Worm (Caenorhabditis elegans) whole organism, dauer: ENCODE measurements around the gene Y37E11B.7.
"Not testable (repeated sequence)": the region's sequence is repeated elsewhere in the genome, so short reads cannot be mapped to it uniquely, and the experiment has no call there.

Experiments
- unc-62 ChIP-seq: sonication (generic microtip); optimal IDR thresholded peaks from 2 replicates; lab custom pipeline; 2017; ENCODE audit warnings: missing biosample characterization, missing genetic modification reagents, missing genetic modification characterization

Y37E11B.7 gene

DNA sequence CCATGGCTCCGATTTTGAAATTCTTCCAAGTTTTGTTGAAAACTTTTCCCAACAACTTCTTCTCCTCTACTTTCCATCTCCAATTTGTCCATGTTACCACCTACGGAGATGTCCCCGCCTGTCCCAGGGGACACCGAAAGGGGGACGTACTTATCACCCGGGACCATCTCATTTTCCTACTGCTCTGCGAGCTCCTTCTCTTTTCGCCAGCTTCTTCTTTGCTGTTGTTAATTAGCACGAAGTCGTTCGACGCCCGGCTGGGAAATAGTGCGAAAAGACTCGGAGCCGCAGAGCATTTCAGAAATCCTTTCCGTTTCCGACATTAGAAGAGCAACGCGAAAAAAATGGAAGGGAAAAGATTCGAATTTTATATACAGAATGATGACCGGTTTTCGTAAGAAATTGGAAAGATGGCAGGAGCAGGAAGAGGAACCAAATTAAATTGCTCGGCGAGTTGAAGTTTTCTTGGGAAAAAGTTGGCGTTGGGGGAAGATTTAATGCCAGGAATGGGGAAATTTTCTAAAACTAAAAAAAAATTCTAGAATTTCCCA, 21.9 kb upstream of the Y37E11B.7 start:
- no peak for TF ChIP-seq unc-62 (GFP tag; lab: Kevin White, UChicago)

DNA sequence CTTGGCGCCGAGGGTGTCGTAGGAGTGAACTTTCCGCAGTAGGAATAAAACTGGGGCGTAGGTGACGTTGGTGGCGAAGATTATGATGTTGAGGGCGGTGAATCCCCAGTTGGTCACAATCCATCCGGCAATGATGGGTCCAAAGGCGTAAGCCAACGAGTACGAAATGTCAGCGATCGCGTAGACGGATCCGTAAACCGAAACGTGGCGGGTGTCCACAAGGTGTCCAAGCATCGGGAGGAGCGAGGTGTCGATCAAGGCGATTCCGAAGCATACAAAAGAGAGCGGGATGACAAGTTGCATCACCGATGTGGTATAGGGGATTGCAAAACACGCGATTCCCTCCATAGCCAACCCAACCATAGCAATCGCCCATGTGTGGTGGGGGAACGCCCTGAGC, 18.8 kb upstream of the Y37E11B.7 start:
- TF ChIP-seq unc-62 (GFP tag; lab: Kevin White, UChicago): no peak

DNA sequence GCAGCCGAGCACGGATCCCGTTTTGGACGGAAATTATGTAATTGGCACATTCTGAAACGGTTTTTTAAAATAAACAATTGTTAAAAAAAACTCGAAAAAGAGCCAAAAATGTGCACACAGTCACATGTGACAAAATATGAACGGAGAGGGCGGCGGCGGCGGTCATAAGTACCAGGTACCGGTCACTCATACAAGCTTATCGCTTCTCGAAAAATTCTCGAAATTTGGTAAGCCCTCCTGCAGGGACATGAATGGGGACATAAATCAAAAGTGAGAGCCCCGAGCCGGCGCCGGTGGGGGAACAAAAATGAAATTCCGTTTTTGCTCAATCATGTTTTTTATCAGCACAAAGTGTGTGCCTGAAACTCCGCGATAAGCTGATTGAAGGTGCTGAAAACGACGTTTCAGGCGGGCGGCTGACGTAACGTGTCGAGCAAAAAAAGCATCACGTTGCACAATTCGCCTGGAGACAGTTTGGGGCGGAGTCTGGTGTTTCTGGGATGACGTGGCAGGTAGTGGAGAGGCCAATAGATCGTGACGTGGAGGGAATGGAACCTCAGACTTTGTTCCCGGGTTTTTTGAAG, 13.2 kb upstream of the Y37E11B.7 start, which contains the start of gene ltah-1.2:
TSS of gene ltah-1.2 (minus strand) at position 51 of the 584 bp plus-strand sequence.
- no peak for TF ChIP-seq unc-62 (GFP tag; lab: Kevin White, UChicago)

DNA sequence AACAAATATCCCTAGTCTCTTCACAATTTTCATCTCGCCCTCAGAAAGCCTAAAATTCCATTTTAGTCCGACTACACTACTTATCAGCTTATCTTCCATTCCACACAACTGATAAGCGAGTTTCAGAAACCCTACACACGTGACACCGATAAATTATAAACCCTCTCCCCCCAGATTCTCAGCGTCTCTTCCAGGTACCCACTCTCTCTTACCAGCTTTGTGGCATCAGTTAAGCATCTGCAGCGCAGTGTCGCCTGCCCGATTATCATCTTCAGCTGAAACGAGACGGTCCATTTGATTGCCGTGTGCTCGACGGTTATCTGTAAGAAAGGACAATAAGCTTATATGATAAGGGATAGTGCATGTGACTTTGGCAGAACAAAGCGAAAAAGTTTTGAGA, 11.9 kb upstream of the Y37E11B.7 start:
- TF ChIP-seq unc-62 (GFP tag; lab: Kevin White, UChicago): no peak

DNA sequence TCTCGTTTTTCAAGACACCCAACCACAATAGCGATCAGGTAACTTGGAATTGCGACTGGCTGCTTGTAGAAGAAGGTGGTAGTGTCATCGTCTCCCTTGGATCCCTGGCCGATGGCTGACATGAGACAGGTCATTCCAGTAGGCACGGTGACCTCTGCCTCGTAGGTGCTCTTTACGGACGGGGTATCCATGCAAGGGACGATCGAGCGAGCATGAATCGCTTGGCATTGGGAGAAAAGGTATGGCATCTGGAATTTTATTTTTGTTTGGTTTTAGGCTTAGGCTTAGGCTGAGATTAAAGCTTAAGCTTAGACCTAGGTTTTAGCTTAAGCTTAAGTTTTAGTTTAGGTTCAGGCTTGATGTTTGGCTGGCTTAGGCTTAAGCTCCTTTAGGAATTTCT, 11.0 kb upstream of the Y37E11B.7 start:
- no peak for TF ChIP-seq unc-62 (GFP tag; lab: Kevin White, UChicago)

DNA sequence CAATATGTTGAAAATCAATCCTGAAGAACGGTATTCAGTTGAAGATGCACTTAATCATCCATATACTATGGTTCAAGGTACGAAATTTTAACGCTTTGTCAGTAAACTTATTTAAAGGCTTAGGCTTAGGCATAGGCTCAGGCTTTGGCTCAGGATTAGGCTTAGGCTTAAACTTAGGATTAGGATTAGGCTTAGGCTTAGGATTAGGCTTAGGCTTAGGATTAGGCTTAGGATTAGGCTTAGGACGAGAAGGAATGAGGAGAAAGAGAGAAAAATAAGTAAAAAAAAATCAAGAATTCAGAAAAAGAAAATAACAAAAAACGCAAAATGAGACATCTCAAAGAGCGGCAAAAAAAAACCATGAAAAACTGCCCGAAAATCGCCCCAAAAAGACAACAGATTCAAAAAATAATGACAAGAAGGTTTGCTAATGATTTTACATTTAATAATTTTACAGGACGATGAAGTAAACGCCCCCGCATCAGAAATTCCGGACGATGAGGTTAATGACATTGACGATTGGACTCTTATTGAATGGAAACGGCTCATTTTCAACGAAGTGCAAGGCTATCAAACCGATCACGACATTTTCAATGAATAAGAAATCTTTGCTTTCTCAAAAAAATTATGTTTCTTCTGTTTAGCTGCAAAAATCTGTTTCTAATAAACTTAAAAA, 8.7 kb upstream of the Y37E11B.7 start:
- TF ChIP-seq unc-62 (GFP tag; lab: Kevin White, UChicago): no peak

DNA sequence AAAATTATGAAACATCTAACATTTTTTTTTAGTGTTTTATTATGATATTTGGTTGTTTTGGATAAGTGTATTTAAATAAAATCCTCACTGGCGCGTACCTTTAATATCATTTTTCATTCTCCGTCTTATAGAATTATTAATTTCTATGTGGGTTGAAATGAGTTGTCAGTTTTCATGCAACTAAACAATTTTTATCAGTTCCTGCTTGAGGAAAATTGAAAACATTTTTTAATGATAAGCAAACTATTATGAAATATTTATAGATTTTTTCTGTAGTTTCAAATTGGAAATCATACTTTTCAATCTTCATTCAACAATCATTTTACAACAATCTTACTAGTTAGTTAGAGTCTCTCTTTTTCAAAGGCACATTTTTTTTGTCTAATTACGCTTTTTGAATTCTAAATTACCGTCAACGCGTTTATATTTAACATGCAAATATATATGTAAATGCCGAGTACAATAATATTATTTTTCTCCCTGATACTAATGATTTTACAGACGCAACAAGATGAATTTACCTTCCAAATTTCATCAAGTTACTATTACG, 6.4 kb upstream of the Y37E11B.7 start, which contains the start of the genes Y37E11B.10 and kgb-2:
TSS of gene Y37E11B.10 (minus strand) at position 182 of the 550 bp plus-strand sequence.
TSS of gene kgb-2 (plus strand) at position 500 of the 550 bp plus-strand sequence.
- no peak for TF ChIP-seq unc-62 (GFP tag; lab: Kevin White, UChicago)

DNA sequence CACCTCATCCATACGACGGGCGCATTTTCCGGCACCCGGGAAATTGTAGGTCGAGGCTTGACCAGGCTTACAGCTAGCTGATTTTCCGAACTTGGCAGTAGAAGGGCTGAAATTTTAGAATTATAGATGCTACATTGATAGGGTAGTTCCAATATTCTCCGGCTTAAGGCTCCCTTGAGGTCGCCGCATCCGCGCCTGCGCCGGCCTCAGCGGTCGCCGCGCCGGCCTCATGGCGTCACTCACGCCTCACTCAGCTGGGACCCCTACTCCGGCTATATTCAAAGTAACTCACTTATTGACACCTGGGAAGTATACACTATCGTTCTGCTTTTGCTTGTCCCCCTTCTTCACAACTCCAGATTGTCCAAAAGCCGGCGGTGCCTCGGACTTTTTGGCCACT, 4.1 kb upstream of the Y37E11B.7 start:
- TF ChIP-seq unc-62 (GFP tag; lab: Kevin White, UChicago): no peak

DNA sequence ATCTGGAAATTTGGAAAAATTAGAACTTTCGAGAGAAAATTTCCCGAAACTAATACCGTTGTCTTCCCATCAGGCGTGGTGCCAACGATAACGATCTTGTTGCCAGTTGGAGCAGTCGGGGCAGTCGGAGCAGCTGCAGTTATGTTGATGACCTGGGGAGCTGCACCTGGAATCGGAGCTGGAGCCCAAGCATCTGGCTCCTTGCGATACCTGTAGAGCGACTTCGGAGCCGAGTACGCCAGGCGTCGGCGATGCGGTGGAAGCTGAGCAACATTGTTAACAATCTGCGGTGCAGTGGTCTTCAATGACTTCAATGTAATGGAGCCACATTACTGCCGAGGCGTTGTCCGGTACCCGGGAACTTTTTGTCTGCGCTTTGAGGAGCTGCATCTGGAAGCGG, 1.9 kb upstream of the Y37E11B.7 start:
- TF ChIP-seq unc-62 (GFP tag; lab: Kevin White, UChicago): no peak

DNA sequence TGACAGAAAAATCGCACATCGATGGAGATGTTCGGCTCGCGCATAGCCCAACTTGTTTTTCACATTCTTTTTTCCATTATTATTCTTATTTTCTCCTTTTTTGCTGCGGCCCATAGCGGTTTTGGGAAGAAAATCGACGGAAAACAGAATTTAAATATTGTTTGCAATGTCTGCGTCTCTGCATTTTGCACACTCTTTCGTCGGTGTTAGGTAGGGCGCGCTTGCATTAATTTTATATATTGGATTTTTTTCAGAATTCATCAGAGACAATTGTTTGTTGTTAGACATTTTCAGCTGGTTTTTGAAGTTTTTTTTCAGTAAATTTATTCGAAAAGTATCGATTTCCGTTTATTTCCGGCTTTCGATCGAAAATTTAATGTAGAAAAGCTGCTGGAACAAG, 838 bp downstream of the Y37E11B.7 start, which contains the start of gene Y37E11B.6:
TSS of gene Y37E11B.6 (minus strand) at position 181 of the 400 bp plus-strand sequence.
- no peak for TF ChIP-seq unc-62 (GFP tag; lab: Kevin White, UChicago)

DNA sequence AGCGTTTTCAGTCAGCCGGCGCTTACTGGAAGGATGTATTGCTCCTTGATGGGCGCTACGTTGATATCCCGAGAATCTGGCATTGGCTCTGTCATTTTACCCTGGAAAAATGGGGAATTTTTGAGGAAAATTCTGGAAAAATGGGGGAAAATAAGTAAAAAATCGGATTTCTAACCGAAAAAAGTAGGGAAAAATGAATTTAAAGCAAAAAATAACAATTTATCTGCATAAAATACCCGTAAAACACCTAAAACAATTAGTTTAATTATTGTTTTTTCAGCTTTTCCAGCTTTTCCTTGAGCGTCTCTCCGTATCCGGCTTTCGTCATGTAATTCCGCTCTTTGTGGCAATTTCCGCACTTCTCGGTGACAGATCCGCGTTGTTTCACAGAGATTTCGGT, 1.5 kb downstream of the Y37E11B.7 start, which contains the start of gene Y37E11B.5:
TSS of gene Y37E11B.5 (minus strand) at position 101 of the 400 bp plus-strand sequence.
- no peak for TF ChIP-seq unc-62 (GFP tag; lab: Kevin White, UChicago)

DNA sequence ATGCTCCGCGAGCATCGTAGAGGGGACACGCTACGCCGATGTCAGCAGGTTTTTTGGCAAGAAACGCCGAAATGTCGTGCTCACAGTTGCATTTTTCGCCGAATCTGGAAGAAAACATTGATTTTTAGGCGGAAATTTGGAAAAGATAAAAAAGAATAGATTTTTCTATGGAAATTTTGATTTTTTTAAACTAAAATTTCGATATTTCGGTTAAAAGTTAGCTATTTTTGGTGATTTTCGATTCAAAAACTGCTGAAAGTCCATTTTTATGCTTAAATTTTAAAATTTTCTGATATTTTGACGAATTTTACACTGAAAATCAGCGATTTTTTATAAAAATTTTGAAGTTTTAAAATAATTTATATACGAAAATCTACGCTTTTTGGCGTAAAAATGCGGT, 2.6 kb downstream of the Y37E11B.7 start:
- no peak for TF ChIP-seq unc-62 (GFP tag; lab: Kevin White, UChicago)

DNA sequence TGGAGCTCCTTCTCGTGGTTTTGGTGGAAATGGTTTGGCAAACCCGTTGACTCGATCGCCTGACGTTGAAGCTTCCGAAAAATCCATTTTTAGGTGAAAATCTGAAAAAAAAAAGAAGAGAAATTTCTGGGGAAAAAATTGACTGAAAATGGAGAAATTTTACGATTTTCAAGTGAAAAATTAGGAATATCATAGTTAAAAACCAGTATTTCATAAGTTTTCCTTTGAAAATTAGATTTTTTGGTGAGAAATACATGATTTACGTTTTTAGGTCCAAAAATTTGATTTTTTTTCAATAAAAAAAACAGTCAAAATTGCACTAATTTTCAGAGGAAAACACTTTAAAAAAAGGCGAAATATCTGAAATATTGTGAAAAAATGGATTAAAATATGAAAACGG, 6.5 kb downstream of the Y37E11B.7 start, which contains the start of gene taf-2:
TSS of gene taf-2 (minus strand) at position 101 of the 400 bp plus-strand sequence.
- no peak for TF ChIP-seq unc-62 (GFP tag; lab: Kevin White, UChicago)

DNA sequence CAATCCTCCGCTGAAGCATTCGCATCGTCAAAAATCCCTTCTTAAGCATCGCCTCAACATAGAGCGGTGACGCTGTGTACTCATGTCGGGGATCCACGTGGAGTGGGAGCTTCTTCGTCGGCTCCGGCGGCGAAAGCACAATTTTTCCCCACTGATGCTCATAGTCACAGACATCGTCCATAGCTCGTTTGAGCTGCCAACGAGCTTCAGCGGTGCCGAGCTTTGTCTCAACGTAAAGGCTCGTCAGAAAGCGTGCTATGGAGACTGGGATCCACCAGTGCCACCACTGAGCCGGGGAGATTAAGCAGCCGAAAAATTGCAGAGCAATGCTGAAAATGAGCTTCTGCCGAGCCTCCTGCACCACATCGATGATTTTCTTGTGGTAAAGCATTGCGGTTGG, 9.1 kb downstream of the Y37E11B.7 start:
- no peak for TF ChIP-seq unc-62 (GFP tag; lab: Kevin White, UChicago)

DNA sequence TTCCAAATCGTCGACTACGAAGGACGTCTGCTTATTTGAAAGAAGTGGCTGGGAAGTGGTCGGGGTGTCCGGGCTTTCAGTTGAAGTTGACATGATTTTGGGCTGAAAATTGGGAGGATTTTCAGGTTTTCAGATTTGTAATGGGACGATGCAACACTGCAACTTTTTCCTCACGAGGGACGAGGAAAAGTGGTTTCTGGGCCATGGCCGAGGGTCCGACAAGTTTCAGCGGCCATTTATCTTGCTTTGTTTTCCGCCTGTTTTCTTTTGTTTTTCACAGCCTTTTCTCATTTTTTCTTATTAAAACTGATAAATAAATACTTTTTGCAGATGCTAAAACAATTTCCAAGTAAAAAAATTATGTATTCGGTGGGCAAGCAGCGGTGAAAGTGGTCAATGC, 17.2 kb downstream of the Y37E11B.7 start, which contains the start of gene blos-7:
TSS of gene blos-7 (minus strand) at position 101 of the 400 bp plus-strand sequence.
- TF ChIP-seq unc-62 (GFP tag; lab: Kevin White, UChicago): not testable (repeated sequence)

DNA sequence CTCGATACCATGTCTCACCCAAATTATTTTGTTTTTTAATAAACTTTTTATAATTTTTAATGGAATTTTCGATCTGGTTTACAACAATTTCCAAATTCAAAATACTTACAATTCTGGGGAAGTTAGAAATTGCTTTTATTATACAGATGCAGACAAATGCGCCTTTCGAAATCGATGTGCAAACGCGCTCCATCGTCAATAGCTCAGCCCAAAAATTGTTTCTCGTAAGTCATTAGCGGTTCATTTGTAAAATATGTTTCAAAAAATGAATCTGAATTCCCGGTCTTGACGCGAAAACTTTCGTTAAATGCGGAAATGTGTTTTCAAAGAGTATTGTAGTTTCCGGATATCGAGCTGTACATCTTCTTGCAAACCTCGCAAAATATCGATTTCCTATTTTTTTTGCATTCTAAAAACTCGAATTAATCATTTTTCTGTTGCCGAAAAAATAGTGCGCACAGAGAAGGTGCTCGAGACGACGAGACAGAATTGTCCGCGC, 20.4 kb downstream of the Y37E11B.7 start, which contains the start of gene Y37E11B.1:
TSS of gene Y37E11B.1 (plus strand) at position 145 of the 499 bp plus-strand sequence.
- no peak for TF ChIP-seq unc-62 (GFP tag; lab: Kevin White, UChicago)
